Worm (Caenorhabditis elegans): ENCODE data around the gene T25B6.4.
A peak's percentile ranks its signal among the peaks of the same experiment; 100 is the strongest.

Gene T25B6.4

ce11 chrX:8987828-8988227 lies 27.7 kb upstream of the T25B6.4 start, which contains the start of gene twk-18:
Gene twk-18 (plus strand): TSS chrX:8988128.
- no peak for TF ChIP-seq blmp-1 (tag; optimal IDR thresholded peaks at IDR 0.05)
- no peak for TF ChIP-seq nhr-2 (tag; optimal IDR thresholded peaks at IDR 0.05)
- no peak for TF ChIP-seq hlh-1 (tag; optimal IDR thresholded peaks at IDR 0.05)
- no peak for TF ChIP-seq flh-1 (GFP tag; optimal IDR thresholded peaks at IDR 0.05)
- TF ChIP-seq bed-3 (GFP tag; optimal IDR thresholded peaks at IDR 0.05): no peak
- no peak for TF ChIP-seq mep-1 (tag; optimal IDR thresholded peaks at IDR 0.05)
- TF ChIP-seq mls-2 (tag; optimal IDR thresholded peaks at IDR 0.05): no peak
- no peak for TF ChIP-seq lsy-2 (tag; optimal IDR thresholded peaks at IDR 0.05)
- no peak for TF ChIP-seq elt-1 (tag; optimal IDR thresholded peaks at IDR 0.05; ENCODE audit: borderline replicate concordance, insufficient read depth)

- TF ChIP-seq mls-2 (tag; optimal IDR thresholded peaks at IDR 0.05) (no peak), lin-13 (tag; optimal IDR thresholded peaks at IDR 0.05) (no peak), ces-1 (GFP tag; optimal IDR thresholded peaks at IDR 0.05) (no peak), flh-1 (GFP tag; optimal IDR thresholded peaks at IDR 0.05) (no peak), drap-1 (GFP tag; optimal IDR thresholded peaks at IDR 0.05) (no peak), mab-5 (tag; optimal IDR thresholded peaks at IDR 0.05) (no peak), ceh-43 (GFP tag; optimal IDR thresholded peaks at IDR 0.05) (no peak), mep-1 (tag; optimal IDR thresholded peaks at IDR 0.05) (no peak), unc-39 (tag; optimal IDR thresholded peaks at IDR 0.05) (no peak), bed-3 (GFP tag; optimal IDR thresholded peaks at IDR 0.05) (no peak), lin-32 (GFP tag; optimal IDR thresholded peaks at IDR 0.05) (no peak), ceh-83 (GFP tag; optimal IDR thresholded peaks at IDR 0.05) (no peak), zip-8 (tag; optimal IDR thresholded peaks at IDR 0.05) (no peak)
These were observed 23.6 kb upstream of the T25B6.4 start, which contains the start of gene C24A3.4 for ce11 chrX:8991856-8992456. Gene C24A3.4 (plus strand): TSS chrX:8992406.

ce11 chrX:8995527-8995946 lies 20.0 kb upstream of the T25B6.4 start:
- TF ChIP-seq mep-1 (tag; optimal IDR thresholded peaks at IDR 0.05): no peak
- no peak for TF ChIP-seq cnd-1 (tag; optimal IDR thresholded peaks at IDR 0.05)
- no peak for TF ChIP-seq ceh-43 (GFP tag; optimal IDR thresholded peaks at IDR 0.05)
- TF ChIP-seq unc-62 (GFP tag; optimal IDR thresholded peaks at IDR 0.05): peak; percentile 42
- TF ChIP-seq elt-3 (tag; optimal IDR thresholded peaks at IDR 0.05): no peak
- TF ChIP-seq sptf-1 (tag; optimal IDR thresholded peaks at IDR 0.05): peak; percentile 55
- no peak for TF ChIP-seq nhr-12 (tag; optimal IDR thresholded peaks at IDR 0.05)
- TF ChIP-seq blmp-1 (tag; optimal IDR thresholded peaks at IDR 0.05): no peak
- TF ChIP-seq lin-32 (GFP tag; optimal IDR thresholded peaks at IDR 0.05): no peak
- no peak for TF ChIP-seq snpc-4 (tag; optimal IDR thresholded peaks at IDR 0.05)
- peak; percentile 77 for TF ChIP-seq unc-120 (tag; optimal IDR thresholded peaks at IDR 0.05; ENCODE audit: poor library complexity, severe bottlenecking)
- no peak for TF ChIP-seq ceh-39 (tag; optimal IDR thresholded peaks at IDR 0.05)
- TF ChIP-seq ces-1 (GFP tag; optimal IDR thresholded peaks at IDR 0.05): peak; percentile 30
- no peak for TF ChIP-seq ztf-11 (tag; optimal IDR thresholded peaks at IDR 0.05)
- no peak for TF ChIP-seq M03D4.4 (tag; optimal IDR thresholded peaks at IDR 0.05)
- peak; percentile 89 for TF ChIP-seq hlh-1 (tag; optimal IDR thresholded peaks at IDR 0.05)
- TF ChIP-seq zip-8 (tag; optimal IDR thresholded peaks at IDR 0.05): no peak
- no peak for TF ChIP-seq nhr-2 (tag; optimal IDR thresholded peaks at IDR 0.05)
- TF ChIP-seq elt-1 (tag; optimal IDR thresholded peaks at IDR 0.05; ENCODE audit: borderline replicate concordance, insufficient read depth): no peak
- no peak for TF ChIP-seq pha-4 (tag; optimal IDR thresholded peaks at IDR 0.05)
- TF ChIP-seq unc-39 (tag; optimal IDR thresholded peaks at IDR 0.05): no peak
- TF ChIP-seq mls-2 (tag; optimal IDR thresholded peaks at IDR 0.05): peak; percentile 50
- peak; percentile 29 for TF ChIP-seq drap-1 (GFP tag; optimal IDR thresholded peaks at IDR 0.05)
- TF ChIP-seq bed-3 (GFP tag; optimal IDR thresholded peaks at IDR 0.05): no peak

- TF ChIP-seq ces-1 (GFP tag; optimal IDR thresholded peaks at IDR 0.05) (peak; percentile 58), mep-1 (tag; optimal IDR thresholded peaks at IDR 0.05) (no peak)
These were observed 18.9 kb upstream of the T25B6.4 start for ce11 chrX:8996496-8997116.

ce11 chrX:8997450-8998075 lies 18.0 kb upstream of the T25B6.4 start, which contains the start of gene C24A3.2:
Gene C24A3.2 (plus strand): TSS chrX:8997500.
- TF ChIP-seq ceh-39 (tag; optimal IDR thresholded peaks at IDR 0.05) (no peak), lsy-2 (tag; optimal IDR thresholded peaks at IDR 0.05) (no peak), ces-1 (GFP tag; optimal IDR thresholded peaks at IDR 0.05) (peak; percentile 39)

Data from whole organism, mixed stage, embryonic.